Worm (Caenorhabditis elegans) whole organism, mixed stage, embryonic: Measurements from ENCODE around the gene F07C4.11.

Experiments used
- M03D4.4 ChIP-seq: sonication (generic microtip); optimal IDR thresholded peaks from 2 replicates; lab custom pipeline; 2017; ENCODE audit warnings: mild to moderate bottlenecking, missing genetic modification characterization, missing compliant biosample characterization
- bed-3 ChIP-seq: fragments of 200-800 bp; sonication (Bioruptor generic); optimal IDR thresholded peaks from 3 replicates; lab custom pipeline; 2018; ENCODE audit warnings: mild to moderate bottlenecking, missing genetic modification characterization, moderate library complexity, missing compliant biosample characterization
- blmp-1 ChIP-seq: fragments of 150-350 bp; optimal IDR thresholded peaks from 2 replicates; lab custom pipeline; 2014; ENCODE audit warnings: missing biosample characterization, missing genetic modification characterization
- ceh-39 ChIP-seq: fragments of 150-350 bp; optimal IDR thresholded peaks from 2 replicates; lab custom pipeline; 2014; ENCODE audit warnings: missing biosample characterization, missing genetic modification characterization
- ceh-43 ChIP-seq: fragments of 200-800 bp; sonication (Bioruptor generic); optimal IDR thresholded peaks from 2 replicates; lab custom pipeline; 2018; ENCODE audit warnings: mild to moderate bottlenecking, missing genetic modification characterization, moderate library complexity, missing compliant biosample characterization
- ceh-83 ChIP-seq: fragments of 200-800 bp; sonication (Bioruptor generic); optimal IDR thresholded peaks from 2 replicates; lab custom pipeline; 2018; ENCODE audit warnings: mild to moderate bottlenecking, missing genetic modification characterization, missing compliant biosample characterization
- ces-1 ChIP-seq: fragments of 150-350 bp; optimal IDR thresholded peaks from 2 replicates; lab custom pipeline; 2014; ENCODE audit warnings: missing biosample characterization, missing genetic modification reagents, missing genetic modification characterization
- drap-1 ChIP-seq: fragments of 200-800 bp; sonication (Bioruptor generic); optimal IDR thresholded peaks from 3 replicates; lab custom pipeline; 2018; ENCODE audit warnings: mild to moderate bottlenecking, missing genetic modification characterization, missing compliant biosample characterization
- elt-1 ChIP-seq: sonication (generic microtip); optimal IDR thresholded peaks from 2 replicates; lab custom pipeline; 2017; ENCODE audit warnings: missing genetic modification characterization, mild to moderate bottlenecking, missing compliant biosample characterization, antibody characterized with exemption, moderate library complexity, borderline replicate concordance; ENCODE audit not compliant: insufficient read depth
- flh-1 ChIP-seq: fragments of 200-800 bp; sonication (Bioruptor generic); optimal IDR thresholded peaks from 2 replicates; lab custom pipeline; 2018; ENCODE audit warnings: mild to moderate bottlenecking, missing genetic modification characterization, moderate library complexity, missing compliant biosample characterization
- ham-2 ChIP-seq: fragments of 200-800 bp; sonication (Bioruptor generic); optimal IDR thresholded peaks from 2 replicates; lab custom pipeline; 2018; ENCODE audit warnings: mild to moderate bottlenecking, missing genetic modification characterization, missing compliant biosample characterization
- hlh-1 ChIP-seq: fragments of 150-350 bp; optimal IDR thresholded peaks from 2 replicates; lab custom pipeline; 2014; ENCODE audit warnings: missing biosample characterization, missing genetic modification reagents, missing genetic modification characterization
- lin-13 ChIP-seq: fragments of 150-350 bp; optimal IDR thresholded peaks from 2 replicates; lab custom pipeline; 2014; ENCODE audit warnings: missing biosample characterization, missing genetic modification characterization
- lin-32 ChIP-seq: fragments of 200-800 bp; sonication (Bioruptor generic); optimal IDR thresholded peaks from 2 replicates; lab custom pipeline; 2018; ENCODE audit warnings: mild to moderate bottlenecking, missing genetic modification characterization, missing compliant biosample characterization
- lsy-2 ChIP-seq: fragments of 150-350 bp; optimal IDR thresholded peaks from 2 replicates; lab custom pipeline; 2014; ENCODE audit warnings: missing biosample characterization, missing genetic modification characterization
- mab-5 ChIP-seq: fragments of 150-350 bp; optimal IDR thresholded peaks from 2 replicates; lab custom pipeline; 2014; ENCODE audit warnings: missing biosample characterization, missing genetic modification characterization
- mep-1 ChIP-seq: fragments of 150-350 bp; optimal IDR thresholded peaks from 2 replicates; lab custom pipeline; 2017; ENCODE audit warnings: missing biosample characterization, missing genetic modification reagents, missing genetic modification characterization, inconsistent platforms
- nhr-12 ChIP-seq: fragments of 150-350 bp; optimal IDR thresholded peaks from 2 replicates; lab custom pipeline; 2014; ENCODE audit warnings: missing biosample characterization, missing genetic modification characterization
- nhr-2 ChIP-seq: fragments of 150-350 bp; optimal IDR thresholded peaks from 2 replicates; lab custom pipeline; 2014; ENCODE audit warnings: missing biosample characterization, missing genetic modification characterization
- nhr-237 ChIP-seq: fragments of 150-350 bp; optimal IDR thresholded peaks from 2 replicates; lab custom pipeline; 2014; ENCODE audit warnings: missing biosample characterization, missing genetic modification characterization
- nhr-28 ChIP-seq: fragments of 150-350 bp; optimal IDR thresholded peaks from 2 replicates; lab custom pipeline; 2014; ENCODE audit warnings: missing biosample characterization, missing genetic modification characterization
- pha-4 ChIP-seq: fragments of 150-350 bp; optimal IDR thresholded peaks from 2 replicates; lab custom pipeline; 2018; ENCODE audit warnings: missing biosample characterization, missing genetic modification reagents, missing genetic modification characterization
- sem-2 ChIP-seq: fragments of 200-800 bp; sonication (Bioruptor generic); optimal IDR thresholded peaks from 2 replicates; lab custom pipeline; 2018; ENCODE audit warnings: mild to moderate bottlenecking, missing genetic modification characterization, missing compliant biosample characterization
- snpc-4 ChIP-seq: fragments of 150-350 bp; optimal IDR thresholded peaks from 2 replicates; lab custom pipeline; 2014; ENCODE audit warnings: missing biosample characterization, missing genetic modification characterization
- sptf-1 ChIP-seq: sonication (generic microtip); optimal IDR thresholded peaks from 2 replicates; lab custom pipeline; 2017; ENCODE audit warnings: mild to moderate bottlenecking, missing genetic modification characterization, moderate library complexity, missing compliant biosample characterization
- unc-120 ChIP-seq: sonication (generic microtip); optimal IDR thresholded peaks from 2 replicates; lab custom pipeline; 2017; ENCODE audit warnings: missing genetic modification characterization, missing compliant biosample characterization; ENCODE audit not compliant: poor library complexity, severe bottlenecking
- unc-39 ChIP-seq: fragments of 150-350 bp; optimal IDR thresholded peaks from 2 replicates; lab custom pipeline; 2014; ENCODE audit warnings: missing biosample characterization, missing genetic modification characterization
- zip-8 ChIP-seq: fragments of 150-350 bp; optimal IDR thresholded peaks from 2 replicates; lab custom pipeline; 2014; ENCODE audit warnings: missing biosample characterization, missing genetic modification characterization
- ztf-11 ChIP-seq: fragments of 150-350 bp; optimal IDR thresholded peaks from 2 replicates; lab custom pipeline; 2014; ENCODE audit warnings: missing biosample characterization, missing genetic modification characterization

F07C4.11 gene

DNA sequence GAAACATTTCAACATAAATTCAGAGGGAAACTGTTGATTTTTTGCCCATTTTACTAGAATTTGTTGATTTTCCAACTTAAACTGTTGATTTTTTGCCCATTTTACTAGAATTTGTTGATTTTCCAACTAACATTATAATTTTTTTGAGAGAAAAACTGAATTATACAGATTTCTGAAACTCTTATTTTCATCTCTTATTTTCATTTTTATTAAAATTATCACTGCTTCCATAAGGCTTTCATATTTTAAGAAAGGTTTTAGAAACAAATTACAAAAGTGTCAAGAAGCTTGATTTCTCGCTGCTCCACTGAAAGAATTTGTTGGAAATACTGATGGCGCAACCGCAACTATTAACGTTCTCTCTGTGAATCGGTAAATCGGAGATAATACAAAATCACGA is 6.6 kb upstream of the F07C4.11 start:
- TF ChIP-seq pha-4 (no peak), ceh-43 (GFP tag; lab: Kevin White, UChicago) (no peak), sem-2 (GFP tag; lab: Kevin White, UChicago) (no peak), mab-5 (tag; lab: Kevin White, UChicago) (no peak)
- TF ChIP-seq, all 35 proteins: peak for 0

DNA sequence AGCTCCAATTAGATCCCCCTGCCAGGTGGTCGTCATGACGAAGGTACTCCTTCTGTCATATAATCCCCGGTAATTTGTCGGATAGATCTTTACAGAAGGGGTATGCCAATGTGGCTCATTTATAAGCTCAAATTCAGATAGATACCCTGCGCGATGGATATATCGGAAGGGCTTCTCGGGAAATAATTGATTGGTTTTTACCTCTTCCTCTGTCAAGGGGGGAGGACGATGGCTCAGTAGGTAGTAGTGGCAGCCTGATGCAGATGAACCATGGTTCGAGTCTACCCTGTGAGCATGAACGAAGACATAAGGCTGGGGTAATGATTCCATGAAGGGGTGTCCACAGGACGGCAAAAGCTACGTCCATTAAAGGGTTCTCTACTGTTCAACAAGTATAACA is 3.8 kb upstream of the F07C4.11 start:
- no peak for TF ChIP-seq bed-3 (GFP tag; lab: Kevin White, UChicago)
- TF ChIP-seq nhr-12 (tag; lab: Kevin White, UChicago), result no peak
- TF ChIP-seq sem-2 (GFP tag; lab: Kevin White, UChicago), result no peak
- no peak for TF ChIP-seq lin-13
- no peak for TF ChIP-seq ceh-83
- no peak for TF ChIP-seq ces-1

- TF ChIP-seq unc-39 (tag; lab: Kevin White, UChicago) (no peak), snpc-4 (tag; lab: Kevin White, UChicago) (no peak), flh-1 (GFP tag; lab: Kevin White, UChicago) (no peak), ceh-83 (no peak), ceh-39 (no peak), ham-2 (GFP tag; lab: Kevin White, UChicago) (no peak), lin-32 (GFP tag; lab: Kevin White, UChicago) (no peak), blmp-1 (no peak), sptf-1 (no peak), hlh-1 (tag; lab: Kevin White, UChicago) (no peak), elt-1 (tag; lab: Kevin White, UChicago) (no peak), pha-4 (no peak), drap-1 (GFP tag; lab: Kevin White, UChicago) (no peak), ztf-11 (tag; lab: Kevin White, UChicago) (no peak), zip-8 (tag; lab: Kevin White, UChicago) (no peak)
Measured at ce11 chrV:7645454-7645853, 2.1 kb upstream of the F07C4.11 start, which contains the start of gene str-47. Gene str-47 (plus strand): TSS chrV:7645754.

DNA sequence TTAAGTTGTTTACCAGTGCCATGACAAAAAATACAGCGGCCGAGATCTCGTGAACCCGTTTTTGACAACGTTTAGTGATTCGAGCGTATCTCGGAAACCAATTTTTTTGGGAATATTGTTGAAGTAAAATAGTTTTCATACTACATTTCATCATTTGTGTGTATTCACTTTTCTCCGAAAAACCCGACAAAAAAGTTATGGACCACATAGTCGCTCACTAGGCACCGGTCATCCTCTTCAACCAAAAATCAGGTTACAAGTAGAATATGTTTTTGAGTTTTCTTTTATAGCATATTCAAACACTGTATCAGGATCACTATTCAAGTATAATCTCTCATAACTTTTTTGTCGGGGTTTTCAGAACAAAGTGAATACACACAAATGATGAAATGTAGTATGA is 1.6 kb downstream of the F07C4.11 start:
- TF ChIP-seq mep-1 (tag; lab: Kevin White, UChicago), result no peak

DNA sequence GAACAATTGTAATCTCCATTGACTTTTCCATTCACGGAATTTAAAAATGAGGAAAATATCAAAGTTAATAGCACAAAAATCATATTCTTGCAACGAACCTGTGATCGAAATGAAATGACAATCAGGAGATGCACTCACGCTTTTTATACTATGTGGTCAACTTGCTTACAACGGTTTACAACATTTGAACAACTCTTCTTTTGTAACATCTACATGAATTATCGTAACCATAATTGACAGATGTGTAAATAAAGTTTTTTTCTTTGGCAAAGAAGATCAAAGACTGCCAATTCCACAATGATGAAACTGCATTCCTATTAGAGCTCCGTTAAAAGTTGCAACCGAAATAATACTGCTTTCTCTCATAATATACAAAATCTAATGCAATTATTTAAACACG is 3.5 kb downstream of the F07C4.11 start, which contains the start of gene F07C4.10:
Gene F07C4.10, minus strand, starts transcription at position 101 of the 400 bp plus-strand sequence.
- TF ChIP-seq M03D4.4 (tag; lab: Kevin White, UChicago), result no peak
- TF ChIP-seq zip-8 (tag; lab: Kevin White, UChicago), result no peak
- TF ChIP-seq lin-32 (GFP tag; lab: Kevin White, UChicago), result no peak
- no peak for TF ChIP-seq ceh-39
- TF ChIP-seq ztf-11 (tag; lab: Kevin White, UChicago), result no peak
- TF ChIP-seq flh-1 (GFP tag; lab: Kevin White, UChicago), result no peak
- no peak for TF ChIP-seq ceh-43 (GFP tag; lab: Kevin White, UChicago)
- no peak for TF ChIP-seq sem-2 (GFP tag; lab: Kevin White, UChicago)
- TF ChIP-seq snpc-4 (tag; lab: Kevin White, UChicago), result no peak
- TF ChIP-seq lsy-2 (tag; lab: Kevin White, UChicago), result no peak
- TF ChIP-seq ces-1, result no peak
- TF ChIP-seq unc-39 (tag; lab: Kevin White, UChicago), result no peak
- no peak for TF ChIP-seq unc-120 (tag; lab: Kevin White, UChicago)
- no peak for TF ChIP-seq nhr-237
- TF ChIP-seq nhr-2 (tag; lab: Kevin White, UChicago), result no peak

DNA sequence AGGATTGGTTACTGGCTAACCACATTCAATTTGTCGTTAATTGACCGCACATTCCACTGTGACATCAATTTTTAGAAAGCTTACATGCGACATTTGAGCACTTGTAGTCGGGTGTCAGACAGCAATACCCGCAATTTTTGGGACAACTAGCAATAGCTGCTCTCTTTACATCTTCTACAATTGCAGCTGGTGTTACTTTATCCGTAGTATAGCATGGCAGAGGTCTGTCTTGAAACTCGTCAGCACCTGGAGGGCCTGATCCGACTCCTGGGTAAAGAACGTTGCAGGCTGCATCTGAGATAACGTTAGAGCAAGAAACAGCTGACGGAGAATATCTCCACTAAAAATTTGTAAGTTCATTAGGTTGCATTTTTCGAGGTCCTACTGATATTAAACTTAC is 4.0 kb downstream of the F07C4.11 start:
- TF ChIP-seq elt-1 (tag; lab: Kevin White, UChicago) (no peak), bed-3 (GFP tag; lab: Kevin White, UChicago) (no peak), unc-120 (tag; lab: Kevin White, UChicago) (no peak), lin-13 (no peak), nhr-2 (tag; lab: Kevin White, UChicago) (no peak), mep-1 (tag; lab: Kevin White, UChicago) (no peak), nhr-28 (tag; lab: Kevin White, UChicago) (no peak), lsy-2 (tag; lab: Kevin White, UChicago) (no peak), ceh-83 (no peak)
- TF ChIP-seq, all 35 proteins: peak for 0
